Fruit fly (Drosophila melanogaster) Kc167 (cell line): ENCODE results near the gene msi.

Experiments used
- Myc ChIP-seq: fragments of >200 bp; optimal IDR thresholded peaks from 2 replicates; lab custom pipeline; 2017; ENCODE audit warnings: missing external identifiers
- Sin3A ChIP-seq: fragments of >200 bp; optimal IDR thresholded peaks from 2 replicates; lab custom pipeline; 2018; ENCODE audit warnings: missing external identifiers
- h ChIP-seq: fragments of >200 bp; optimal IDR thresholded peaks from 3 replicates; lab custom pipeline; 2018; ENCODE audit warnings: missing external identifiers
- insv ChIP-seq: fragments of >200 bp; optimal IDR thresholded peaks from 3 replicates; lab custom pipeline; 2018; ENCODE audit warnings: missing external identifiers
- psq ChIP-seq: fragments of >200 bp; optimal IDR thresholded peaks from 2 replicates; lab custom pipeline; 2017; ENCODE audit warnings: missing external identifiers
- ttk ChIP-seq: sonication (Bioruptor generic); optimal IDR thresholded peaks from 2 replicates; lab custom pipeline; 2017; ENCODE audit warnings: missing external identifiers

The msi gene

DNA sequence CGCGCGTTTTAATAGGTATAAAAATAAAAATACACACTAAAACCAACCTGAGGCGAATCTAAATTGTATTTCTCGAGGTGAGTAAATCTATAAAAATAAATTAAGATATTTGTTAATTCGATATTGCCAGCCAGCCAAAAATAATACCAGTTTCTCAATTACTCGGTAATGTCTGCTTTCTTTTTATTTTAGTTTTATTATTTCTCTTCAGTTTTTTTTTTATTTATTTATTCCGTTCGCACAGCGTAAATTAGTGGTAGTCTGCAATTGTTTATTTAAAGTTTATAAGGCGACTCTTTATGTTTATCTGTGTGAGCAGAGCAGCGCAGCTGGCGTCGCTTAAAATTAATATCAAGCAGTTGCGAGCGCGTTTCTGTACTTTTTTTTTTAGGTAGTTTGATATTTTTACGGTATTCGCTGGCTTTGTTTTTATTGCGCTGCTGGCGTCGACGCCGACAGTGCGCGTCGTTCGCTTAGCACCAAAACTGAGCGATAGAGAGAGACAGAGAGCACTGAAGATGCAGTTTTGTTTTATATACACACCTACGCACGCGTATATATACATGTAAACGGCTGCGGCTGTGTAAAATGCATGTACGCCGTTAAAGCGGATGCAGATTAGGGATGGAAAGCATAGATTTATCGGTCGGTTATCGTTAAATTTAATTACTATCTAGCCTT lies 131.8 kb downstream of the msi start:
- TF ChIP-seq h (lab: Kevin White, UChicago) (no peak), psq (lab: Kevin White, UChicago) (no peak), Sin3A (no peak), Myc (lab: Kevin White, UChicago) (no peak), insv (no peak), ttk (lab: Kevin White, UChicago) (no peak)

DNA sequence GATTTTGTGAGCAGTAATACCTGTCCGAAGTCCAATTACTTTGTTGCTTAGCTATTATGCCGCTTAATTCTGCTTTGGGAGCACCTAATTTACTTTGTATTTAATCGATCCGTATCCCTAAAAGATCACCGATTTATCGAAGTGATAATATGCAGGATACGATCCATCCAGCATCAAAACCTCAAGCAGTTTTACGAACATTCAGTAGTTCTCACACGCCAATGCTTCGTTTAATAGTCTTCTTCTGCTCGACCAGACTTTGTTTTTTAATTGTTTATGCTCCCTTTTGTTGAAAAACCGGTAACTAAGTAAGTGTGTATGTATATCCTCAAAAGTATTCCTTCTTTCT lies 132.3 kb downstream of the msi start:
- TF ChIP-seq h (lab: Kevin White, UChicago) (no peak), psq (lab: Kevin White, UChicago) (no peak), Myc (lab: Kevin White, UChicago) (no peak), Sin3A (no peak), insv (no peak), ttk (lab: Kevin White, UChicago) (no peak)

DNA sequence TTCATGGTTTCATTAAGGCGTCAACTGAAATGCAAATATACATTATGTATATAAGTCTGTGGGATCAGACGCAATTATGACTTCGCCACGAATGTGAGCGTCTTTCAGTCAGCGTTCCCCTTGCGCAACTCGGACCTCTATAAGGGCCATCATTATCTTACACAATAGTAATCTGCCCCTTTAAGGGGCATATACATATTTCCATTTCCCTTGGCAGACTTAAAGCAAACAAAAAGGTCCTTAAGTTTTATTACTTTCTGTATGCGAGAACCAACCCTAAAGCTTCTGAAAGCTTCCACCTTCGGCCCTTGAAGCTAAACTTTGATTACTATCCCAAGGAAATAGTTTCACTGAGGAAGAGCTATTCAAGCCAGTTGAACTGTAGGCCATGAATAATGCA lies 134.5 kb downstream of the msi start:
- TF ChIP-seq psq (lab: Kevin White, UChicago) (no peak), Myc (lab: Kevin White, UChicago) (no peak)

DNA sequence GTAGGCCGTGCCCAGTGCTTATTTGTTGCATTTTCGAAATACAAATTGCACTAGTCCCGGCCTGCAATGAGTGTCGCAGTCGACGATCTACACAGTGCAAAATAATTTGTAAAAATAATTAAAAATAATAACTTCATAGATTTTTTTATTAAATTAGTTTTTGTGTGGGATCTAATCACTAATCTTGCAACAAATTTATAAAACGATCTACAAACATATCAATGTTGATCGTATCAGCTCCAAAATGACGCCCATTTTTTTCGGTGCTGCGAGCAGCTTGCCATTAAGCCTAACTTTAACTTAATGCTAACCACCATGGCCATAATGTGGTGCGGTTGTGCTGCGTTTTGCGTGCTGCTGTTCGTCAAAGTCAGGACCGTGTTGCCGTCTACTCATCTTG lies 135.5 kb downstream of the msi start:
- TF ChIP-seq ttk (lab: Kevin White, UChicago) (no peak), Myc (lab: Kevin White, UChicago) (no peak), h (lab: Kevin White, UChicago) (no peak), insv (no peak), Sin3A (no peak), psq (lab: Kevin White, UChicago) (no peak)

DNA sequence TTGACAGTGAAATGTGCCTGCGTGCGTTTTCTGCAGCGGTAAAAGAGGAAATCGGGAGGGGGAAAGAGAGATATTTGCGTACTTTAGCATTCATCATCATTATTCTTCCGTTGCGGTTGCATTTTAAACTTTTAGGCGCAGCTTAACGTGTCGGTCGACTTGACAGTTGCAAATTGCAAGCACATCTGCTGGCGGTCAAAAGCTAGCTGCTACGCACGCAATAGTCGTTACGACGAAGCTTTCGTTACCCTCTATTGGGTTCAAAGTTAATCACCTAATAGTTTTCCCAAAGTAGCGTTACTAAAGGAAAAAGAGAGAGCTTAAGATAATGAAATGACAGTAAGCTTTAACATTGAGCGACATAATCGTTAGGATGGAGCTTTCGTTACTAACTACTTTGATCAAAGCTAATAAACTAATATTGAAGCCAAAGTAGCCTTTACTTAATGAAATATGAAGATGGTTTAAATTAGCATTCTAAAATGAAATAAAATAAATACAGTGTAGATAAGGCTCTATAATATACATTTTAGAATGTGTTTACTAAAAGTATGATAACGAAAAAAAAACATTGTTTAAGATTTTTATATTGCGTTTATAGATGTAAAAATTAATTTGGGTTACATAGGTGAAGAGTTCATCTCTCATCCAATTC lies 136.3 kb downstream of the msi start:
- TF ChIP-seq h (lab: Kevin White, UChicago) (no peak), psq (lab: Kevin White, UChicago) (no peak), ttk (lab: Kevin White, UChicago) (no peak), Sin3A (no peak), insv (no peak), Myc (lab: Kevin White, UChicago) (no peak)
